Worm (Caenorhabditis elegans) whole organism, late embryonic: ENCODE measurements around the gene F26F2.13.
"Not testable (repeated sequence)": the region's sequence is repeated elsewhere in the genome, so short reads cannot be mapped to it uniquely, and the experiment has no call there.

ENCODE experiments used
- F13H6.1 ChIP-seq: sonication (generic microtip); optimal IDR thresholded peaks from 2 replicates; lab custom pipeline; 2016; ENCODE audit warnings: missing genetic modification characterization, missing compliant biosample characterization
- K09A11.1 ChIP-seq: sonication (generic microtip); optimal IDR thresholded peaks from 2 replicates; lab custom pipeline; 2017; ENCODE audit warnings: antibody characterized with exemption, mild to moderate bottlenecking, missing genetic modification characterization, missing compliant biosample characterization; ENCODE audit not compliant: insufficient read depth
- hlh-30 ChIP-seq: sonication (generic microtip); optimal IDR thresholded peaks from 2 replicates; lab custom pipeline; 2017; ENCODE audit warnings: antibody characterized with exemption, missing genetic modification characterization, missing compliant biosample characterization; ENCODE audit not compliant: insufficient read depth
- lim-6 ChIP-seq: sonication (generic microtip); optimal IDR thresholded peaks from 2 replicates; lab custom pipeline; 2016; ENCODE audit warnings: missing genetic modification characterization, missing compliant biosample characterization
- pha-2 ChIP-seq: sonication (generic microtip); optimal IDR thresholded peaks from 2 replicates; lab custom pipeline; 2017; ENCODE audit warnings: mild to moderate bottlenecking, missing genetic modification characterization, missing compliant biosample characterization

DNA sequence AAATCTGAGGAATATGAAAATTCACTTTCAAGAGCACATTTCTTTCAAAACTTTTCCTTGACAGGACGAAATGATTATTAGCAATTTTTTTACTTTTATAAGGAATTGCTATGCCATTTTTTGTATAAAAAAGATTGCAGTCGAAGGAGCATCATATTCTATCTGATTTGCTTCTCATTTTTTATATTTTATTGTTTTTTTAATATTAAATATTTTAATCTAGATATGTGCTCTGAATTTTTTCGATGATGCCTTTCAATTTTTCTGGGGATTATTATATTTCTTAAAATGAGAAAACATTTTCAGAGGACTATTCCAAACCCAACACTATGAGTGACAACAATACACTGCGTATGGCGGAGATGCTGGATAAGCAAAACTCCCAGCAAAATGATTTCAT, at the start of gene F26F2.13:
- TF ChIP-seq F13H6.1; K09A11.1 (tag; lab: Kevin White, UChicago); lim-6 (tag; lab: Kevin White, UChicago); hlh-30 (tag; lab: Kevin White, UChicago); pha-2 (tag; lab: Kevin White, UChicago): not testable (repeated sequence)
